Worm (Caenorhabditis elegans): ENCODE data around the gene ceh-99.

DNA sequence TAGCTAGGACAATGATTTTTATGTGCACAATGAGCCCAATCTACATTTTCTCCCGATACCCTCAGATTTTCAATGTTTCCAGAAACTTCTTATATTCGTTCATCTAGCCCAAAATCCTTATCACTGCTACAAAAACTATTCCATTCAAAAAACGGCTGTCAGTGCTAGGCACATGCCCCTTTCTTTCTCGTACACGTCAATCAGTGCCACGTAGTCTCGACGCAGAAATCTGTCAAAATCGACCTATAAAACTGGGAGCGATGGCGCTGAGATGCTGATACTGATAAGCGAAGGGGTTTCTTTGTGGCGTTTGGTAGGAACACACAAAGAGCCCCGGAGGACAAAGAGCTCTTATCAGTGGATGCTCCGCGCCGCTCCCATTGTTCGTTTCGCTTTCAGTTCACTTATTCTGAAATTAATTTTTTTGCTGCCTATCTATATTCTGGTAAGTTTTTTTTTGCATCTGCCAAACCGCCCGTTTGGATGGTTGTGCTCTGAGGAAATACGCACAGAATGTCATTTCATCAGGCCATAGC is 904 bp upstream of the ceh-99 start, which contains the start of gene srh-70:
- TF ChIP-seq ama-1 (optimal IDR thresholded peaks at IDR 0.05), result no peak
- TF ChIP-seq aly-1 (tag; optimal IDR thresholded peaks at IDR 0.05), result no peak
- TF ChIP-seq pes-1 (GFP tag; IDR thresholded peaks at IDR 0.05), result no peak
- no peak for TF ChIP-seq sea-1 (GFP tag; conservative IDR thresholded peaks at IDR 0.05)
- TF ChIP-seq B0310.2 (tag; optimal IDR thresholded peaks at IDR 0.05), result no peak
- no peak for TF ChIP-seq ceh-36 (tag; optimal IDR thresholded peaks at IDR 0.05)
- TF ChIP-seq tbx-37 (GFP tag; conservative IDR thresholded peaks at IDR 0.05), result no peak
- TF ChIP-seq tra-4 (tag; optimal IDR thresholded peaks at IDR 0.05), result no peak
- no peak for TF ChIP-seq ets-7 (tag; optimal IDR thresholded peaks at IDR 0.05)
- TF ChIP-seq F13C5.2 (tag; optimal IDR thresholded peaks at IDR 0.05), result no peak

All from whole organism, early embryonic.